Fruit fly (Drosophila melanogaster): ENCODE data around the gene Rad60.

dm6 chr3R:23228605-23229264 is 22.5 kb downstream of the Rad60 start:
- TF ChIP-seq CG34367 (tag; optimal IDR thresholded peaks at IDR 0.05) (no peak), CG32121 (GFP tag; IDR thresholded peaks at IDR 0.05) (no peak), CG8301 (tag; optimal IDR thresholded peaks at IDR 0.05) (no peak), Pif1A (GFP tag; optimal IDR thresholded peaks at IDR 0.05) (no peak), Snoo (tag; optimal IDR thresholded peaks at IDR 0.05) (no peak), D1 (tag; optimal IDR thresholded peaks at IDR 0.05) (no peak), fd96Ca (GFP tag; IDR thresholded peaks at IDR 0.05) (no peak), CG8159 (tag; optimal IDR thresholded peaks at IDR 0.05) (no peak), Pif1B (GFP tag; optimal IDR thresholded peaks at IDR 0.05) (no peak)
